Worm (Caenorhabditis elegans) whole organism, early embryonic: ENCODE measurements around the gene odr-10.

ENCODE experiments used
- B0310.2 ChIP-seq: sonication (generic microtip); optimal IDR thresholded peaks from 2 replicates; lab custom pipeline; 2016; ENCODE audit warnings: mild to moderate bottlenecking, missing genetic modification characterization, missing compliant biosample characterization
- ama-1 ChIP-seq: fragments of 150-350 bp; optimal IDR thresholded peaks from 2 replicates; lab custom pipeline; 2014
- flt-1 ChIP-seq: fragments of 200-800 bp; sonication (Bioruptor generic); IDR thresholded peaks from 2 replicates; pipeline ENCODE4 v1.3.6; 2022; ENCODE audit warnings: missing genetic modification characterization, missing compliant biosample characterization

ce11 chrX:6866900-6867299 lies 1.2 kb upstream of the odr-10 start:
- no peak for TF ChIP-seq flt-1
- TF ChIP-seq B0310.2 (tag; lab: Kevin White, UChicago): no peak
- TF ChIP-seq ama-1: no peak
